Fruit fly (Drosophila melanogaster) whole organism, adult: ENCODE measurements around the gene salm.

Experiments used
- CG12768 ChIP-seq: fragments of 200-800 bp; sonication (Bioruptor generic); optimal IDR thresholded peaks from 2 replicates; lab custom pipeline; 2017; ENCODE audit warnings: missing biosample characterization, missing genetic modification characterization, mild to moderate bottlenecking, moderate library complexity, missing genetic modification reagents
- CG14711 ChIP-seq: fragments of 200-800 bp; sonication (Bioruptor generic); optimal IDR thresholded peaks from 2 replicates; lab custom pipeline; 2018; ENCODE audit warnings: missing biosample characterization, mild to moderate bottlenecking, missing genetic modification characterization, moderate library complexity
- CG7045 ChIP-seq: fragments of 200-800 bp; sonication (Bioruptor generic); optimal IDR thresholded peaks from 2 replicates; lab custom pipeline; 2017; ENCODE audit warnings: missing biosample characterization, mild to moderate bottlenecking, missing genetic modification characterization
- Clk ChIP-seq: fragments of 200-800 bp; sonication (Bioruptor generic); optimal IDR thresholded peaks from 2 replicates; lab custom pipeline; 2017; ENCODE audit warnings: missing biosample characterization, missing genetic modification characterization
- Crg-1 ChIP-seq: fragments of 200-800 bp; sonication (Bioruptor generic); optimal IDR thresholded peaks from 2 replicates; lab custom pipeline; 2016; ENCODE audit warnings: missing biosample characterization, missing genetic modification characterization
- Hr96 ChIP-seq: fragments of 200-800 bp; sonication (Bioruptor generic); optimal IDR thresholded peaks from 2 replicates; lab custom pipeline; 2016; ENCODE audit warnings: missing biosample characterization, missing genetic modification characterization

dm6 chr2L:11399482-11400136 lies 45.8 kb downstream of the salm start:
- TF ChIP-seq CG7045 (GFP tag; lab: Kevin White, UChicago): no peak
- TF ChIP-seq CG12768: no peak
- TF ChIP-seq Clk (GFP tag; lab: Kevin White, UChicago): no peak
- TF ChIP-seq CG14711 (tag; lab: Kevin White, UChicago): no peak
- no peak for TF ChIP-seq Crg-1 (GFP tag; lab: Kevin White, UChicago)
- TF ChIP-seq Hr96: no peak
